Worm (Caenorhabditis elegans): ENCODE data around the gene F55C12.6.

F55C12.6 gene

ce11 chrII:5899080-5899479 lies 23.1 kb upstream of the F55C12.6 start:
- TF ChIP-seq egl-27 (tag; optimal IDR thresholded peaks at IDR 0.05) (peak; percentile 26), gmeb-1 (tag; optimal IDR thresholded peaks at IDR 0.05) (no peak), F13H6.1 (tag; optimal IDR thresholded peaks at IDR 0.05) (peak; percentile 19), lsy-2 (tag; optimal IDR thresholded peaks at IDR 0.05) (peak in 1 of 2 experiments; percentile 6), zag-1 (tag; optimal IDR thresholded peaks at IDR 0.05) (no peak), blmp-1 (tag; optimal IDR thresholded peaks at IDR 0.05; ENCODE audit: insufficient read depth) (peak; percentile 96), sma-9 (GFP tag; optimal IDR thresholded peaks at IDR 0.05) (no peak), sma-9 (tag; optimal IDR thresholded peaks at IDR 0.05) (no peak)

ce11 chrII:5896512-5896911 lies 20.6 kb upstream of the F55C12.6 start:
- TF ChIP-seq nhr-21 (tag; optimal IDR thresholded peaks at IDR 0.05) (peak; percentile 23), lin-39 (tag; optimal IDR thresholded peaks at IDR 0.05) (no peak)

- no peak for TF ChIP-seq Y55F3AM.14 (GFP tag; optimal IDR thresholded peaks at IDR 0.05)
- no peak for TF ChIP-seq aly-2 (tag; optimal IDR thresholded peaks at IDR 0.05)
- no peak for TF ChIP-seq lin-11 (tag; optimal IDR thresholded peaks at IDR 0.05)
- TF ChIP-seq ZK546.5 (tag; optimal IDR thresholded peaks at IDR 0.05) = no peak
- TF ChIP-seq unc-55 (GFP tag; optimal IDR thresholded peaks at IDR 0.05) = no peak
- TF ChIP-seq lsy-2 (tag; optimal IDR thresholded peaks at IDR 0.05) = no peak
- no peak for TF ChIP-seq elt-1 (tag; optimal IDR thresholded peaks at IDR 0.05)
- no peak for TF ChIP-seq nhr-6 (tag; optimal IDR thresholded peaks at IDR 0.05)
- no peak for TF ChIP-seq crh-2 (tag; optimal IDR thresholded peaks at IDR 0.05)
- no peak for TF ChIP-seq nhr-129 (tag; optimal IDR thresholded peaks at IDR 0.05)
- no peak for TF ChIP-seq nhr-10 (tag; optimal IDR thresholded peaks at IDR 0.05)
- TF ChIP-seq ceh-16 (tag; optimal IDR thresholded peaks at IDR 0.05) = no peak
- TF ChIP-seq zag-1 (tag; optimal IDR thresholded peaks at IDR 0.05) = no peak
- no peak for TF ChIP-seq skn-1 (tag; optimal IDR thresholded peaks at IDR 0.05)
- TF ChIP-seq gmeb-1 (tag; optimal IDR thresholded peaks at IDR 0.05) = no peak
- TF ChIP-seq sem-4 (tag; optimal IDR thresholded peaks at IDR 0.05) = no peak
Observed at ce11 chrII:5895870-5896269, 19.9 kb upstream of the F55C12.6 start, which contains the start of gene F59G1.4. TSS of gene F59G1.4 (plus strand) at chrII:5896170.

ce11 chrII:5892813-5893212 lies 16.9 kb upstream of the F55C12.6 start:
- TF ChIP-seq skn-1 (tag; optimal IDR thresholded peaks at IDR 0.05) (no peak), lin-13 (GFP tag; optimal IDR thresholded peaks at IDR 0.05) (no peak), unc-62 (GFP tag; optimal IDR thresholded peaks at IDR 0.05) (no peak)

- TF ChIP-seq ztf-11 (tag; optimal IDR thresholded peaks at IDR 0.05) (no peak), nhr-25 (tag; optimal IDR thresholded peaks at IDR 0.05) (peak; percentile 15), nhr-21 (tag; optimal IDR thresholded peaks at IDR 0.05) (no peak)
Observed at ce11 chrII:5889417-5890139, 13.6 kb upstream of the F55C12.6 start.

- TF ChIP-seq ama-1 (optimal IDR thresholded peaks at IDR 0.05) (no peak), sma-3 (GFP tag; optimal IDR thresholded peaks at IDR 0.05) (peak; percentile 18), nhr-12 (tag; optimal IDR thresholded peaks at IDR 0.05) (no peak), Y55F3AM.14 (GFP tag; optimal IDR thresholded peaks at IDR 0.05) (no peak), F13H6.1 (tag; optimal IDR thresholded peaks at IDR 0.05) (peak; percentile 18), crh-2 (tag; optimal IDR thresholded peaks at IDR 0.05) (peak; percentile 55), elt-1 (tag; optimal IDR thresholded peaks at IDR 0.05) (no peak), aly-2 (tag; optimal IDR thresholded peaks at IDR 0.05) (no peak), lsy-2 (tag; optimal IDR thresholded peaks at IDR 0.05) (peak in 1 of 2 experiments; percentile 27), nhr-11 (tag; optimal IDR thresholded peaks at IDR 0.05) (no peak), fos-1 (tag; optimal IDR thresholded peaks at IDR 0.05) (peak; percentile 40), C34F6.9 (tag; optimal IDR thresholded peaks at IDR 0.05) (peak; percentile 9), nhr-21 (tag; optimal IDR thresholded peaks at IDR 0.05) (peak; percentile 52), ZK546.5 (tag; optimal IDR thresholded peaks at IDR 0.05) (no peak), ztf-1 (GFP tag; conservative IDR thresholded peaks at IDR 0.05) (no peak), skn-1 (tag; optimal IDR thresholded peaks at IDR 0.05) (no peak), nhr-129 (tag; optimal IDR thresholded peaks at IDR 0.05) (peak; percentile 31), nhr-237 (tag; optimal IDR thresholded peaks at IDR 0.05) (no peak), nhr-6 (tag; optimal IDR thresholded peaks at IDR 0.05) (peak; percentile 27), nhr-25 (tag; optimal IDR thresholded peaks at IDR 0.05) (peak; percentile 91), nhr-23 (tag; optimal IDR thresholded peaks at IDR 0.05) (no peak), blmp-1 (tag; optimal IDR thresholded peaks at IDR 0.05; ENCODE audit: insufficient read depth) (peak; percentile 94), gmeb-1 (tag; optimal IDR thresholded peaks at IDR 0.05) (no peak), mbf-1 (tag; optimal IDR thresholded peaks at IDR 0.05) (no peak), nhr-77 (tag; optimal IDR thresholded peaks at IDR 0.05) (no peak), ztf-4 (tag; optimal IDR thresholded peaks at IDR 0.05) (peak; percentile 2), lin-13 (GFP tag; optimal IDR thresholded peaks at IDR 0.05) (no peak)
Observed at ce11 chrII:5885966-5886621, 10.1 kb upstream of the F55C12.6 start.
